Fruit fly (Drosophila melanogaster) whole organism, embryonic: ENCODE measurements around the gene dob.

Experiments used
- Abd-B ChIP-seq: fragments of 200-800 bp; sonication (Bioruptor generic); optimal IDR thresholded peaks from 2 replicates; lab custom pipeline; 2018; ENCODE audit warnings: missing biosample characterization, mild to moderate bottlenecking, missing genetic modification characterization, moderate library complexity
- Adf1 ChIP-seq: fragments of 200-800 bp; sonication (Bioruptor generic); IDR thresholded peaks from 2 replicates; pipeline ENCODE4 v1.3.6; 2022; ENCODE audit warnings: missing biosample characterization, missing genetic modification characterization
- Bdp1 ChIP-seq: fragments of 200-800 bp; sonication (Bioruptor generic); optimal IDR thresholded peaks from 3 replicates; lab custom pipeline; 2016; ENCODE audit warnings: missing biosample characterization, missing genetic modification characterization
- BtbVII ChIP-seq: fragments of 200-800 bp; sonication (Bioruptor generic); optimal IDR thresholded peaks from 3 replicates; lab custom pipeline; 2017; ENCODE audit warnings: missing biosample characterization, mild to moderate bottlenecking, missing genetic modification characterization
- C15 ChIP-seq: fragments of 200-800 bp; sonication (Bioruptor generic); IDR thresholded peaks from 3 replicates; pipeline ENCODE4 v1.3.6; 2022; ENCODE audit warnings: missing biosample characterization, missing genetic modification characterization
- CG11085 ChIP-seq: fragments of 200-800 bp; sonication (Bioruptor generic); IDR thresholded peaks from 2 replicates; pipeline ENCODE4 v1.3.6; 2022; ENCODE audit warnings: missing biosample characterization, missing genetic modification characterization
- CG11456 ChIP-seq: fragments of 200-800 bp; sonication (Bioruptor generic); IDR thresholded peaks from 3 replicates; pipeline ENCODE4 v1.3.6; 2022; ENCODE audit warnings: missing biosample characterization, missing genetic modification characterization
- CG12219 ChIP-seq: fragments of 200-800 bp; sonication (Bioruptor generic); optimal IDR thresholded peaks from 3 replicates; lab custom pipeline; 2018; ENCODE audit warnings: missing biosample characterization, mild to moderate bottlenecking, missing genetic modification characterization
- CG12299 ChIP-seq: fragments of 200-800 bp; sonication (Bioruptor generic); optimal IDR thresholded peaks from 2 replicates; lab custom pipeline; 2018; ENCODE audit warnings: missing biosample characterization, mild to moderate bottlenecking, missing genetic modification characterization
- CG12744 ChIP-seq: fragments of 200-800 bp; sonication (Bioruptor generic); optimal IDR thresholded peaks from 2 replicates; lab custom pipeline; 2016; ENCODE audit warnings: missing biosample characterization, missing genetic modification characterization
- CG13424 ChIP-seq: fragments of 200-800 bp; sonication (Bioruptor generic); optimal IDR thresholded peaks from 2 replicates; lab custom pipeline; 2019; ENCODE audit warnings: missing biosample characterization, mild to moderate bottlenecking, missing genetic modification characterization, moderate library complexity
- CG14014 ChIP-seq: fragments of 200-800 bp; sonication (Bioruptor generic); IDR thresholded peaks from 2 replicates; pipeline ENCODE4 v1.3.6; 2022; ENCODE audit warnings: missing biosample characterization, missing genetic modification characterization
- CG14965 ChIP-seq: fragments of 200-800 bp; sonication (Bioruptor generic); optimal IDR thresholded peaks from 2 replicates; lab custom pipeline; 2016; ENCODE audit warnings: missing biosample characterization, missing genetic modification characterization, borderline replicate concordance
- CG16815 ChIP-seq: fragments of 200-800 bp; sonication (Bioruptor generic); optimal IDR thresholded peaks from 3 replicates; lab custom pipeline; 2017; ENCODE audit warnings: missing biosample characterization, mild to moderate bottlenecking, missing genetic modification characterization
- CG17612 ChIP-seq: fragments of 200-800 bp; sonication (Bioruptor generic); IDR thresholded peaks from 2 replicates; pipeline ENCODE4 v1.3.6; 2022; ENCODE audit warnings: missing biosample characterization, missing genetic modification characterization
- CG18599 ChIP-seq: fragments of 200-800 bp; sonication (Bioruptor generic); optimal IDR thresholded peaks from 3 replicates; lab custom pipeline; 2017; ENCODE audit warnings: missing biosample characterization, missing genetic modification characterization, mild to moderate bottlenecking, moderate library complexity, missing genetic modification reagents
- CG18764 ChIP-seq: fragments of 200-800 bp; sonication (Bioruptor generic); optimal IDR thresholded peaks from 3 replicates; lab custom pipeline; 2016; ENCODE audit warnings: missing biosample characterization, missing genetic modification characterization
- CG31224 ChIP-seq: fragments of 200-800 bp; sonication (Bioruptor generic); IDR thresholded peaks from 2 replicates; pipeline ENCODE4 v1.3.6; 2022; ENCODE audit warnings: missing biosample characterization, missing genetic modification characterization
- CG4730 ChIP-seq: fragments of 200-800 bp; sonication (Bioruptor generic); IDR thresholded peaks from 2 replicates; pipeline ENCODE4 v1.3.6; 2022; ENCODE audit warnings: missing biosample characterization, missing genetic modification characterization
- CG5245 ChIP-seq: fragments of 200-800 bp; sonication (Bioruptor generic); optimal IDR thresholded peaks from 3 replicates; lab custom pipeline; 2016; ENCODE audit warnings: missing biosample characterization, missing genetic modification characterization
- CG7786 ChIP-seq: fragments of 200-800 bp; sonication (Bioruptor generic); optimal IDR thresholded peaks from 2 replicates; lab custom pipeline; 2016; ENCODE audit warnings: missing biosample characterization, missing genetic modification characterization
- CG9876 ChIP-seq: fragments of 200-800 bp; sonication (Bioruptor generic); optimal IDR thresholded peaks from 2 replicates; lab custom pipeline; 2016; ENCODE audit warnings: missing biosample characterization, missing genetic modification characterization
- D19A ChIP-seq: fragments of 200-800 bp; optimal IDR thresholded peaks from 3 replicates; lab custom pipeline; 2019; ENCODE audit warnings: missing biosample characterization, mild to moderate bottlenecking, missing genetic modification characterization, moderate library complexity
- D19B ChIP-seq: fragments of 200-800 bp; sonication (Bioruptor generic); optimal IDR thresholded peaks from 2 replicates; lab custom pipeline; 2017; ENCODE audit warnings: missing biosample characterization, mild to moderate bottlenecking, missing genetic modification characterization
- Drgx ChIP-seq: fragments of 200-800 bp; sonication (Bioruptor generic); IDR thresholded peaks from 2 replicates; pipeline ENCODE4 v1.3.6; 2022; ENCODE audit warnings: missing biosample characterization, missing genetic modification characterization
- ERR ChIP-seq: fragments of 200-800 bp; sonication (Bioruptor generic); optimal IDR thresholded peaks from 2 replicates; lab custom pipeline; 2016; ENCODE audit warnings: missing biosample characterization, missing genetic modification characterization
- Oli ChIP-seq: fragments of 200-800 bp; sonication (Bioruptor generic); optimal IDR thresholded peaks from 2 replicates; lab custom pipeline; 2018; ENCODE audit warnings: missing biosample characterization, mild to moderate bottlenecking, missing genetic modification characterization, moderate library complexity
- Trl ChIP-seq, 3 experiments: fragments of >200 bp in 2 of 3; fragments of 200-800 bp in 1 of 3; sonication (Bioruptor generic) in 1 of 3; optimal IDR thresholded peaks; 2 replicates in 1 of 3; 3 replicates in 2 of 3; lab custom pipeline; 2016 to 2017; ENCODE audit warnings: missing biosample characterization in 1 of 3, missing genetic modification characterization in 1 of 3
- ab ChIP-seq: fragments of 200-800 bp; sonication (Bioruptor generic); optimal IDR thresholded peaks from 2 replicates; lab custom pipeline; 2016; ENCODE audit warnings: missing biosample characterization, missing genetic modification characterization
- crc ChIP-seq: fragments of 200-800 bp; sonication (Bioruptor generic); optimal IDR thresholded peaks from 2 replicates; lab custom pipeline; 2016; ENCODE audit warnings: missing biosample characterization, missing genetic modification characterization
- dati ChIP-seq: fragments of 200-800 bp; sonication (Bioruptor generic); IDR thresholded peaks from 2 replicates; pipeline ENCODE4 v1.3.6; 2022; ENCODE audit warnings: missing biosample characterization, missing genetic modification characterization
- dmrt11E ChIP-seq: fragments of 200-800 bp; sonication (Bioruptor generic); optimal IDR thresholded peaks from 3 replicates; lab custom pipeline; 2018; ENCODE audit warnings: missing biosample characterization, mild to moderate bottlenecking, missing genetic modification characterization, moderate library complexity
- dpn ChIP-seq, 2 experiments: fragments of 200-800 bp; sonication (Bioruptor generic); optimal IDR thresholded peaks; 3 replicates each; lab custom pipeline; 2016; ENCODE audit warnings: missing biosample characterization in 2 of 2, missing genetic modification characterization in 2 of 2
- gfzf ChIP-seq: fragments of 200-800 bp; sonication (Bioruptor generic); optimal IDR thresholded peaks from 2 replicates; lab custom pipeline; 2016; ENCODE audit warnings: missing biosample characterization, mild to moderate bottlenecking, missing genetic modification characterization, moderate library complexity
- hb ChIP-seq: fragments of 200-800 bp; sonication (Bioruptor generic); IDR thresholded peaks from 3 replicates; pipeline ENCODE4 v1.3.6; 2022; ENCODE audit warnings: missing biosample characterization, missing genetic modification characterization; ENCODE audit not compliant: partially characterized antibody
- hkb ChIP-seq, 2 experiments: fragments of 200-800 bp in 1 of 2; fragments of >200 bp in 1 of 2; sonication (Bioruptor generic) in 1 of 2; IDR thresholded peaks in 1 of 2; optimal IDR thresholded peaks in 1 of 2; 2 replicates each; pipeline versions ENCODE4 v1.3.6 to Lab custom; 2017 to 2022; ENCODE audit warnings: missing biosample characterization in 1 of 2, missing genetic modification characterization in 1 of 2
- ken ChIP-seq: fragments of 200-800 bp; sonication (Bioruptor generic); IDR thresholded peaks from 3 replicates; pipeline ENCODE4 v1.3.6; 2022; ENCODE audit warnings: missing biosample characterization, missing genetic modification characterization
- otp ChIP-seq: fragments of 200-800 bp; sonication (Bioruptor generic); IDR thresholded peaks from 3 replicates; pipeline ENCODE4, ENCODE4 v1.3.6; 2022; ENCODE audit warnings: missing biosample characterization, missing genetic modification characterization
- p53 ChIP-seq: fragments of 200-800 bp; sonication (Bioruptor generic); optimal IDR thresholded peaks from 2 replicates; lab custom pipeline; 2016; ENCODE audit warnings: missing biosample characterization, missing genetic modification characterization
- sc ChIP-seq, 3 experiments: fragments of >200 bp in 2 of 3; fragments of 200-800 bp in 1 of 3; sonication (Bioruptor generic) in 1 of 3; optimal IDR thresholded peaks; 2 replicates in 2 of 3; 3 replicates in 1 of 3; lab custom pipeline; 2017; ENCODE audit warnings: mild to moderate bottlenecking in 1 of 3, missing biosample characterization in 1 of 3, missing genetic modification characterization in 1 of 3, missing genetic modification reagents in 1 of 3
- sens-2 ChIP-seq: fragments of 200-800 bp; sonication (Bioruptor generic); IDR thresholded peaks from 2 replicates; pipeline ENCODE4 v1.3.6; 2022; ENCODE audit warnings: missing biosample characterization, missing genetic modification characterization
- sim ChIP-seq: fragments of 200-800 bp; sonication (Bioruptor generic); IDR thresholded peaks from 2 replicates; pipeline ENCODE4 v1.3.6; 2022; ENCODE audit warnings: missing biosample characterization, missing genetic modification characterization
- sima ChIP-seq: fragments of 200-800 bp; sonication (Bioruptor generic); optimal IDR thresholded peaks from 2 replicates; lab custom pipeline; 2016; ENCODE audit warnings: missing biosample characterization, missing genetic modification characterization
- stc ChIP-seq: fragments of 200-800 bp; sonication (Bioruptor generic); IDR thresholded peaks from 2 replicates; pipeline ENCODE4 v1.3.6; 2022; ENCODE audit warnings: missing biosample characterization, missing genetic modification characterization
- stwl ChIP-seq: fragments of 200-800 bp; sonication (Bioruptor generic); optimal IDR thresholded peaks from 3 replicates; lab custom pipeline; 2018; ENCODE audit warnings: missing biosample characterization, mild to moderate bottlenecking, missing genetic modification characterization, moderate library complexity
- tna ChIP-seq: fragments of 200-800 bp; sonication (Bioruptor generic); IDR thresholded peaks from 2 replicates; pipeline ENCODE4 v1.3.6; 2022; ENCODE audit warnings: missing biosample characterization, missing genetic modification characterization; ENCODE audit not compliant: partially characterized antibody
- trh ChIP-seq: fragments of 200-800 bp; sonication (Bioruptor generic); optimal IDR thresholded peaks from 2 replicates; lab custom pipeline; 2016; ENCODE audit warnings: missing biosample characterization, missing genetic modification characterization
- ttk ChIP-seq: fragments of 200-800 bp; sonication (Bioruptor generic); IDR thresholded peaks from 2 replicates; pipeline ENCODE4 v2.1.2; 2022; ENCODE audit warnings: missing biosample characterization, missing genetic modification characterization
- zen ChIP-seq: fragments of 200-800 bp; sonication (Bioruptor generic); optimal IDR thresholded peaks from 3 replicates; lab custom pipeline; 2018; ENCODE audit warnings: missing biosample characterization, mild to moderate bottlenecking, missing genetic modification characterization, moderate library complexity

dob gene

dm6 chrX:15021021-15021477, 45.8 kb upstream of the dob start (continued):
- TF ChIP-seq CG18599 (GFP tag; lab: Kevin White, UChicago), result peak; percentile 83
- no peak for TF ChIP-seq CG7786 (GFP tag; lab: Kevin White, UChicago)
- peak; percentile 83 for TF ChIP-seq zen
- TF ChIP-seq Oli (tag; lab: Kevin White, UChicago), result peak; percentile 89
- TF ChIP-seq CG17612 (GFP tag; lab: Robert Waterston, UW), result no peak
- no peak for TF ChIP-seq tna (GFP tag; lab: Robert Waterston, UW)
- no peak for TF ChIP-seq CG14965
- peak in 1 of 2 experiments; percentile 67 for TF ChIP-seq dpn (GFP tag; optimal IDR thresholded peaks at IDR 0.05; lab: Kevin White, UChicago)
- TF ChIP-seq hkb (optimal IDR thresholded peaks at IDR 0.05; lab: Kevin White, UChicago), result no peak
- peak; percentile 72 for TF ChIP-seq hkb (GFP tag; IDR thresholded peaks at IDR 0.05; lab: Robert Waterston, UW)
- TF ChIP-seq Abd-B, result peak; percentile 76
- TF ChIP-seq crc (GFP tag; lab: Kevin White, UChicago), result no peak
- peak; percentile 96 for TF ChIP-seq dmrt11E (tag; lab: Kevin White, UChicago)
- TF ChIP-seq CG18764 (GFP tag; lab: Kevin White, UChicago), result peak; percentile 57
- peak; percentile 86 for TF ChIP-seq ttk (GFP tag; lab: Robert Waterston, UW)
- peak; percentile 68 for TF ChIP-seq CG4730 (GFP tag; lab: Robert Waterston, UW)
- TF ChIP-seq Adf1 (GFP tag; lab: Robert Waterston, UW), result no peak
- TF ChIP-seq ken (GFP tag; lab: Robert Waterston, UW), result peak; percentile 81
- peak; percentile 51 for TF ChIP-seq CG14014 (GFP tag; lab: Robert Waterston, UW)
- peak; percentile 59 for TF ChIP-seq BtbVII (GFP tag; lab: Kevin White, UChicago)
- no peak for TF ChIP-seq hb (GFP tag; lab: Robert Waterston, UW)
- TF ChIP-seq sens-2, result 0 out of 2 replicates have a peak, but pooled peaks have one; percentile 32
- no peak for TF ChIP-seq CG9876 (GFP tag; lab: Kevin White, UChicago)
- TF ChIP-seq Trl (optimal IDR thresholded peaks at IDR 0.05; lab: Kevin White, UChicago), result no peak
- TF ChIP-seq Trl (GFP tag; optimal IDR thresholded peaks at IDR 0.05; lab: Kevin White, UChicago), result no peak
- TF ChIP-seq CG12299, result peak; percentile 69
- peak; percentile 47 for TF ChIP-seq CG12219 (GFP tag; lab: Kevin White, UChicago)
- no peak for TF ChIP-seq CG11085
- TF ChIP-seq p53 (GFP tag; lab: Kevin White, UChicago), result no peak
- no peak for TF ChIP-seq CG12744 (GFP tag; lab: Kevin White, UChicago)
- TF ChIP-seq dati, result no peak
- TF ChIP-seq sc (optimal IDR thresholded peaks at IDR 0.05; lab: Kevin White, UChicago), result no peak
- TF ChIP-seq sc (GFP tag; optimal IDR thresholded peaks at IDR 0.05; lab: Kevin White, UChicago), result peak; percentile 87
- TF ChIP-seq CG13424 (tag; lab: Kevin White, UChicago), result peak; percentile 88
- TF ChIP-seq C15 (GFP tag; lab: Robert Waterston, UW), result no peak
- TF ChIP-seq sima, result no peak
- no peak for TF ChIP-seq ERR
- no peak for TF ChIP-seq ab
- TF ChIP-seq otp (GFP tag; lab: Robert Waterston, UW), result peak; percentile 78; the same call in 2 of the 3 replicates
- TF ChIP-seq Drgx, result peak; percentile 67; the same call in 1 of the 2 replicates
- peak; percentile 68 for TF ChIP-seq stc
- no peak for TF ChIP-seq Bdp1 (GFP tag; lab: Kevin White, UChicago)
- TF ChIP-seq D19A (tag; lab: Kevin White, UChicago), result peak; percentile 92
- TF ChIP-seq gfzf (GFP tag; lab: Kevin White, UChicago), result no peak
- TF ChIP-seq trh (GFP tag; lab: Kevin White, UChicago), result peak; percentile 32
- no peak for TF ChIP-seq CG11456 (GFP tag; lab: Robert Waterston, UW)
- TF ChIP-seq sim (GFP tag; lab: Robert Waterston, UW), result peak; percentile 42; the same call in 1 of the 2 replicates
- TF ChIP-seq CG31224 (GFP tag; lab: Robert Waterston, UW), result peak; percentile 46; the same call in 1 of the 2 replicates
- peak; percentile 71 for TF ChIP-seq CG5245 (GFP tag; lab: Kevin White, UChicago)
- TF ChIP-seq D19B (GFP tag; lab: Kevin White, UChicago), result no peak
- peak; percentile 46 for TF ChIP-seq stwl
- TF ChIP-seq CG16815 (GFP tag; lab: Kevin White, UChicago), result peak; percentile 82
